Worm (Caenorhabditis elegans) whole organism, young adult: Measurements from ENCODE around the gene ZK938.12.

Experiments
- C06A6.2 ChIP-seq: fragments of 200-800 bp; sonication (Bioruptor generic); conservative IDR thresholded peaks from 2 replicates; pipeline ENCODE4 v1.3.6; 2022; ENCODE audit warnings: missing genetic modification characterization, missing compliant biosample characterization
- F10E7.11 ChIP-seq: sonication (generic microtip); optimal IDR thresholded peaks from 2 replicates; lab custom pipeline; 2017; ENCODE audit warnings: mild to moderate bottlenecking, missing genetic modification characterization, moderate library complexity, missing compliant biosample characterization
- F23B12.7 ChIP-seq: sonication (generic microtip); optimal IDR thresholded peaks from 2 replicates; lab custom pipeline; 2017; ENCODE audit warnings: missing genetic modification characterization, mild to moderate bottlenecking, missing compliant biosample characterization, antibody characterized with exemption, moderate library complexity; ENCODE audit not compliant: insufficient read depth
- attf-5 ChIP-seq: fragments of 200-800 bp; sonication (Bioruptor generic); optimal IDR thresholded peaks from 2 replicates; lab custom pipeline; 2018; ENCODE audit warnings: mild to moderate bottlenecking, missing genetic modification characterization, missing compliant biosample characterization
- fkh-3 ChIP-seq: sonication (generic microtip); optimal IDR thresholded peaks from 2 replicates; lab custom pipeline; 2016; ENCODE audit warnings: mild to moderate bottlenecking, missing genetic modification characterization, missing compliant biosample characterization
- let-526 ChIP-seq: fragments of 200-800 bp; sonication (Bioruptor generic); IDR thresholded peaks from 2 replicates; pipeline ENCODE4 v1.3.6; 2022; ENCODE audit warnings: missing genetic modification reagents, missing genetic modification characterization, missing compliant biosample characterization
- sdz-38 ChIP-seq: sonication (generic microtip); optimal IDR thresholded peaks from 2 replicates; lab custom pipeline; 2016; ENCODE audit warnings: missing genotype, missing genetic modification characterization, missing compliant biosample characterization
- snpc-4 ChIP-seq, 5 experiments: fragments of 150-350 bp in 1 of 5; sonication (generic microtip) in 4 of 5; optimal IDR thresholded peaks; 2 replicates each; lab custom pipeline; 2014 to 2018; ENCODE audit warnings: missing genetic modification characterization in 5 of 5, missing biosample characterization in 3 of 5, antibody characterized with exemption in 2 of 5, mild to moderate bottlenecking in 2 of 5, missing compliant biosample characterization in 2 of 5, missing genotype in 2 of 5, moderate library complexity in 2 of 5, missing genetic modification reagents in 1 of 5
- unc-62 ChIP-seq: fragments of 150-350 bp; optimal IDR thresholded peaks from 2 replicates; lab custom pipeline; 2014; ENCODE audit warnings: missing biosample characterization, missing genetic modification reagents, missing genetic modification characterization
- ztf-6 ChIP-seq: fragments of 200-800 bp; sonication (Bioruptor generic); IDR thresholded peaks from 2 replicates; pipeline ENCODE4 v1.3.6; 2022; ENCODE audit warnings: missing genetic modification reagents, missing genetic modification characterization, missing compliant biosample characterization

DNA sequence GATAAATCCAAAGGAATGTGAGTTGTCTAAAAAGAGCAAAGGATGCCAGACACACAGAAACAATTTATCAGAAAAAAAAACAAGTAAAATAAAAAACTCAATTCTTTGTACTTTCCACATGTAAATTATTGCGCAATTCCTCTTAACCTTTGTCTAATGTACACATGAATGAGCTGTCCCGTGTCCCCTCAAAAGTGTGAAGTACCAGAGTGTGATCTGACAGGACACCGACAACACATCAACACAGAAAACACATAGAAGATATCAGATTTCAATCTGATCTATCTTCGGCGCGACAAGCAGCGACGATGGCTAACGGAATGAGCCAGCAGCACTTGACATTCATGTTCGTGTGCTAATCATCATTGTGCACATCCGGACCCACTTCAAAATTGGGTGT is 2.6 kb upstream of the ZK938.12 start:
- TF ChIP-seq attf-5 (GFP tag; lab: Kevin White, UChicago) (no peak), unc-62 (GFP tag; lab: Kevin White, UChicago) (no peak), C06A6.2 (no peak), fkh-3 (no peak), snpc-4 (GFP tag; optimal IDR thresholded peaks at IDR 0.05; lab: Kevin White, UChicago) (no peak), snpc-4 (tag; optimal IDR thresholded peaks at IDR 0.05; lab: Kevin White, UChicago) (no peak), ztf-6 (GFP tag; lab: Robert Waterston, UW) (no peak), F10E7.11 (tag; lab: Kevin White, UChicago) (no peak), let-526 (no peak), F23B12.7 (tag; lab: Kevin White, UChicago) (no peak), sdz-38 (tag; lab: Kevin White, UChicago) (no peak)
